Worm (Caenorhabditis elegans): ENCODE measurements around the gene sptl-2.

ce11 chrV:8016928-8017327 is at the start of gene sptl-2:
- TF ChIP-seq mdl-1 (tag; optimal IDR thresholded peaks at IDR 0.05) (no peak), mef-2 (tag; optimal IDR thresholded peaks at IDR 0.05) (no peak), fkh-10 (GFP tag; optimal IDR thresholded peaks at IDR 0.05) (no peak), ama-1 (optimal IDR thresholded peaks at IDR 0.05) (no peak), pag-3 (tag; optimal IDR thresholded peaks at IDR 0.05; ENCODE audit: borderline replicate concordance, insufficient read depth) (no peak), F16B12.6 (tag; optimal IDR thresholded peaks at IDR 0.05) (no peak), unc-62 (GFP tag; optimal IDR thresholded peaks at IDR 0.05) (no peak), nhr-77 (tag; optimal IDR thresholded peaks at IDR 0.05) (no peak), unc-98 (GFP tag; IDR thresholded peaks at IDR 0.05) (no peak), lsy-2 (tag; optimal IDR thresholded peaks at IDR 0.05) (no peak)

All from whole organism, L1 larva.